Fruit fly (Drosophila melanogaster) whole organism, embryonic: ENCODE data around the gene Ubi-p63E.
A peak's percentile ranks its signal among the peaks of the same experiment; 100 is the strongest.

ENCODE experiments used
- ATbp ChIP-seq: fragments of 200-800 bp; sonication (Bioruptor generic); optimal IDR thresholded peaks from 2 replicates; lab custom pipeline; 2017; ENCODE audit warnings: missing biosample characterization, mild to moderate bottlenecking, missing genetic modification characterization, missing genetic modification reagents
- Ada2b ChIP-seq: fragments of 200-800 bp; sonication (Bioruptor generic); IDR thresholded peaks from 2 replicates; pipeline ENCODE4 v1.3.6; 2022; ENCODE audit warnings: missing biosample characterization, missing genetic modification characterization
- B-H2 ChIP-seq: fragments of 200-800 bp; sonication (Bioruptor generic); optimal IDR thresholded peaks from 2 replicates; lab custom pipeline; 2018; ENCODE audit warnings: missing biosample characterization, mild to moderate bottlenecking, missing genetic modification characterization
- Bdp1 ChIP-seq: fragments of 200-800 bp; sonication (Bioruptor generic); optimal IDR thresholded peaks from 3 replicates; lab custom pipeline; 2016; ENCODE audit warnings: missing biosample characterization, missing genetic modification characterization
- BtbVII ChIP-seq: fragments of 200-800 bp; sonication (Bioruptor generic); optimal IDR thresholded peaks from 3 replicates; lab custom pipeline; 2017; ENCODE audit warnings: missing biosample characterization, mild to moderate bottlenecking, missing genetic modification characterization
- CG10274 ChIP-seq: fragments of 200-800 bp; sonication (Bioruptor generic); optimal IDR thresholded peaks from 3 replicates; lab custom pipeline; 2017; ENCODE audit warnings: missing biosample characterization, mild to moderate bottlenecking, missing genetic modification characterization
- CG10321 ChIP-seq: fragments of 200-800 bp; sonication (Bioruptor generic); IDR thresholded peaks from 2 replicates; pipeline ENCODE4 v1.3.6; 2022; ENCODE audit warnings: missing biosample characterization, missing genetic modification characterization
- CG10959 ChIP-seq: fragments of 200-800 bp; sonication (Bioruptor generic); IDR thresholded peaks from 2 replicates; pipeline ENCODE4 v1.3.6; 2022; ENCODE audit warnings: missing biosample characterization, missing genetic modification characterization
- CG10979 ChIP-seq: fragments of 200-800 bp; sonication (Bioruptor generic); optimal IDR thresholded peaks from 2 replicates; lab custom pipeline; 2018; ENCODE audit warnings: missing biosample characterization, mild to moderate bottlenecking, missing genetic modification characterization, moderate library complexity
- CG11560 ChIP-seq: fragments of 200-800 bp; sonication (Bioruptor generic); IDR thresholded peaks from 3 replicates; pipeline ENCODE4 v1.3.6; 2022; ENCODE audit warnings: missing biosample characterization, missing genetic modification characterization
- CG12104 ChIP-seq: fragments of 200-800 bp; sonication (Bioruptor generic); optimal IDR thresholded peaks from 3 replicates; lab custom pipeline; 2016; ENCODE audit warnings: missing biosample characterization, missing genetic modification characterization
- CG12391 ChIP-seq: fragments of 200-800 bp; sonication (Bioruptor generic); optimal IDR thresholded peaks from 3 replicates; lab custom pipeline; 2018; ENCODE audit warnings: missing biosample characterization, mild to moderate bottlenecking, missing genetic modification characterization, moderate library complexity
- CG12769 ChIP-seq: fragments of 200-800 bp; sonication (Bioruptor generic); optimal IDR thresholded peaks from 2 replicates; lab custom pipeline; 2019; ENCODE audit warnings: missing biosample characterization, mild to moderate bottlenecking, missing genetic modification characterization, moderate library complexity
- CG14965 ChIP-seq: fragments of 200-800 bp; sonication (Bioruptor generic); optimal IDR thresholded peaks from 2 replicates; lab custom pipeline; 2016; ENCODE audit warnings: missing biosample characterization, missing genetic modification characterization, borderline replicate concordance
- CG15696 ChIP-seq: fragments of 200-800 bp; sonication (Bioruptor generic); optimal IDR thresholded peaks from 2 replicates; lab custom pipeline; 2019; ENCODE audit warnings: missing biosample characterization, mild to moderate bottlenecking, missing genetic modification characterization, moderate library complexity
- CG1602 ChIP-seq: fragments of 200-800 bp; sonication (Bioruptor generic); optimal IDR thresholded peaks from 3 replicates; lab custom pipeline; 2016; ENCODE audit warnings: missing biosample characterization, missing genetic modification characterization
- CG17829 ChIP-seq: fragments of 200-800 bp; optimal IDR thresholded peaks from 2 replicates; lab custom pipeline; 2019; ENCODE audit warnings: missing biosample characterization, mild to moderate bottlenecking, missing genetic modification characterization, moderate library complexity
- CG1832 ChIP-seq: fragments of 200-800 bp; sonication (Bioruptor generic); optimal IDR thresholded peaks from 2 replicates; lab custom pipeline; 2017; ENCODE audit warnings: missing biosample characterization, mild to moderate bottlenecking, missing genetic modification characterization, inconsistent platforms
- CG18619 ChIP-seq: fragments of 200-800 bp; sonication (Bioruptor generic); optimal IDR thresholded peaks from 3 replicates; lab custom pipeline; 2017; ENCODE audit warnings: missing biosample characterization, mild to moderate bottlenecking, missing genetic modification characterization
- CG34422 ChIP-seq: fragments of 200-800 bp; sonication (Bioruptor generic); IDR thresholded peaks from 3 replicates; pipeline ENCODE4 v1.3.6; 2022; ENCODE audit warnings: missing biosample characterization, missing genetic modification characterization
- CG4424 ChIP-seq: fragments of 200-800 bp; sonication (Bioruptor generic); optimal IDR thresholded peaks from 3 replicates; lab custom pipeline; 2016; ENCODE audit warnings: missing biosample characterization, missing genetic modification characterization
- CG4707 ChIP-seq: fragments of 200-800 bp; sonication (Bioruptor generic); optimal IDR thresholded peaks from 2 replicates; lab custom pipeline; 2018; ENCODE audit warnings: missing biosample characterization, mild to moderate bottlenecking, missing genetic modification characterization, moderate library complexity
- CG4854 ChIP-seq: fragments of 200-800 bp; sonication (Bioruptor generic); optimal IDR thresholded peaks from 2 replicates; lab custom pipeline; 2016; ENCODE audit warnings: missing biosample characterization, missing genetic modification characterization, inconsistent platforms
- CG7928 ChIP-seq: fragments of 200-800 bp; sonication (Bioruptor generic); optimal IDR thresholded peaks from 2 replicates; lab custom pipeline; 2017; ENCODE audit warnings: missing biosample characterization, mild to moderate bottlenecking, missing genetic modification characterization
- CG8359 ChIP-seq: fragments of 200-800 bp; sonication (Bioruptor generic); optimal IDR thresholded peaks from 2 replicates; lab custom pipeline; 2017; ENCODE audit warnings: missing biosample characterization, mild to moderate bottlenecking, missing genetic modification characterization, borderline replicate concordance
- CG8924 ChIP-seq: fragments of 200-800 bp; optimal IDR thresholded peaks from 3 replicates; lab custom pipeline; 2019; ENCODE audit warnings: missing biosample characterization, mild to moderate bottlenecking, missing genetic modification characterization, moderate library complexity
- CG9609 ChIP-seq: fragments of 200-800 bp; sonication (Bioruptor generic); optimal IDR thresholded peaks from 3 replicates; lab custom pipeline; 2016; ENCODE audit warnings: missing biosample characterization, missing genetic modification characterization
- HLH4C ChIP-seq: fragments of 200-800 bp; sonication (Bioruptor generic); IDR thresholded peaks from 3 replicates; pipeline ENCODE4 v1.3.6; 2022; ENCODE audit warnings: missing biosample characterization, missing genetic modification characterization; ENCODE audit not compliant: partially characterized antibody
- Hr3 ChIP-seq: fragments of 200-800 bp; sonication (Bioruptor generic); optimal IDR thresholded peaks from 3 replicates; lab custom pipeline; 2016; ENCODE audit warnings: missing biosample characterization, missing genetic modification characterization
- Med ChIP-seq: fragments of 200-800 bp; sonication (Bioruptor generic); peaks from one replicate; lab custom pipeline; 2016; ENCODE audit warnings: missing biosample characterization, missing genetic modification characterization, mild to moderate bottlenecking, inconsistent platforms, moderate library complexity
- NfI ChIP-seq: fragments of 200-800 bp; sonication (Bioruptor generic); optimal IDR thresholded peaks from 3 replicates; lab custom pipeline; 2018; ENCODE audit warnings: missing biosample characterization, mild to moderate bottlenecking, missing genetic modification characterization, moderate library complexity
- Oli ChIP-seq: fragments of 200-800 bp; sonication (Bioruptor generic); optimal IDR thresholded peaks from 2 replicates; lab custom pipeline; 2018; ENCODE audit warnings: missing biosample characterization, mild to moderate bottlenecking, missing genetic modification characterization, moderate library complexity
- Opbp ChIP-seq: fragments of 200-800 bp; sonication (Bioruptor generic); IDR thresholded peaks from 3 replicates; pipeline ENCODE4 v1.3.6; 2022; ENCODE audit warnings: missing biosample characterization, missing genetic modification characterization; ENCODE audit not compliant: partially characterized antibody
- Sox100B ChIP-seq: fragments of 200-800 bp; sonication (Bioruptor generic); optimal IDR thresholded peaks from 3 replicates; lab custom pipeline; 2018; ENCODE audit warnings: missing biosample characterization, mild to moderate bottlenecking, missing genetic modification characterization
- Trl ChIP-seq, 3 experiments: fragments of >200 bp in 2 of 3; fragments of 200-800 bp in 1 of 3; sonication (Bioruptor generic) in 1 of 3; optimal IDR thresholded peaks; 2 replicates in 1 of 3; 3 replicates in 2 of 3; lab custom pipeline; 2016 to 2017; ENCODE audit warnings: missing biosample characterization in 1 of 3, missing genetic modification characterization in 1 of 3
- ac ChIP-seq: fragments of 200-800 bp; sonication (Bioruptor generic); optimal IDR thresholded peaks from 3 replicates; lab custom pipeline; 2017; ENCODE audit warnings: missing biosample characterization, mild to moderate bottlenecking, missing genetic modification characterization
- eve ChIP-seq, 2 experiments: fragments of >200 bp; optimal IDR thresholded peaks; 2 replicates each; lab custom pipeline; 2017; ENCODE audit warnings: missing biosample characterization in 2 of 2, missing genetic modification characterization in 2 of 2
- fu2 ChIP-seq: fragments of 200-800 bp; sonication (Bioruptor generic); optimal IDR thresholded peaks from 2 replicates; lab custom pipeline; 2016; ENCODE audit warnings: missing biosample characterization, missing genetic modification characterization
- gfzf ChIP-seq: fragments of 200-800 bp; sonication (Bioruptor generic); optimal IDR thresholded peaks from 2 replicates; lab custom pipeline; 2016; ENCODE audit warnings: missing biosample characterization, mild to moderate bottlenecking, missing genetic modification characterization, moderate library complexity
- gsb-n ChIP-seq: fragments of 200-800 bp; sonication (Bioruptor generic); optimal IDR thresholded peaks from 3 replicates; lab custom pipeline; 2018; ENCODE audit warnings: missing biosample characterization, mild to moderate bottlenecking, missing genetic modification characterization
- gt ChIP-seq: fragments of 200-800 bp; sonication (Bioruptor generic); IDR thresholded peaks from 2 replicates; pipeline ENCODE4 v1.3.6; 2022; ENCODE audit warnings: missing biosample characterization, missing genetic modification characterization
- jigr1 ChIP-seq: fragments of 200-800 bp; sonication (Bioruptor generic); IDR thresholded peaks from 3 replicates; pipeline ENCODE4 v1.3.6; 2022; ENCODE audit warnings: missing biosample characterization, missing genetic modification characterization
- pb ChIP-seq: fragments of 200-800 bp; sonication (Bioruptor generic); optimal IDR thresholded peaks from 3 replicates; lab custom pipeline; 2016; ENCODE audit warnings: missing biosample characterization, missing genetic modification characterization
- ranshi ChIP-seq: fragments of 200-800 bp; sonication (Bioruptor generic); IDR thresholded peaks from 2 replicates; pipeline ENCODE4 v1.3.6; 2022; ENCODE audit warnings: missing biosample characterization, missing genetic modification characterization
- shn ChIP-seq: fragments of 200-800 bp; sonication (Bioruptor generic); optimal IDR thresholded peaks from 3 replicates; lab custom pipeline; 2016; ENCODE audit warnings: missing biosample characterization, missing genetic modification characterization
- vvl ChIP-seq: fragments of 200-800 bp; sonication (Bioruptor generic); IDR thresholded peaks from 2 replicates; pipeline ENCODE4 v1.3.6; 2022; ENCODE audit warnings: missing biosample characterization, missing genetic modification characterization
- zen2 ChIP-seq: fragments of 200-800 bp; sonication (Bioruptor generic); IDR thresholded peaks from 3 replicates; pipeline ENCODE4 v1.3.6; 2022; ENCODE audit warnings: missing biosample characterization, missing genetic modification characterization; ENCODE audit not compliant: partially characterized antibody
- zfh2 ChIP-seq: fragments of 200-800 bp; sonication (Bioruptor generic); optimal IDR thresholded peaks from 2 replicates; lab custom pipeline; 2016; ENCODE audit warnings: missing biosample characterization, missing genetic modification characterization

Gene Ubi-p63E

dm6 chr3L:3855194-3855980, 47.6 kb downstream of the Ubi-p63E start:
- TF ChIP-seq CG9609 (GFP tag; lab: Kevin White, UChicago): no peak
- TF ChIP-seq CG4707 (GFP tag; lab: Kevin White, UChicago): peak; percentile 32
- no peak for TF ChIP-seq gfzf (GFP tag; lab: Kevin White, UChicago)
- TF ChIP-seq CG12104: no peak
- TF ChIP-seq CG1602 (GFP tag; lab: Kevin White, UChicago): peak; percentile 53
- no peak for TF ChIP-seq NfI (GFP tag; lab: Kevin White, UChicago)
- TF ChIP-seq CG10959: peak; percentile 71
- no peak; the same call in 2 of the 3 replicates for TF ChIP-seq zen2 (GFP tag; lab: Robert Waterston, UW)
- TF ChIP-seq jigr1 (GFP tag; lab: Robert Waterston, UW): no peak
- no peak for TF ChIP-seq HLH4C (GFP tag; lab: Robert Waterston, UW)
- peak; percentile 58 for TF ChIP-seq Sox100B (GFP tag; lab: Kevin White, UChicago)
- TF ChIP-seq CG7928 (GFP tag; lab: Kevin White, UChicago): no peak
- TF ChIP-seq ac (GFP tag; lab: Kevin White, UChicago): no peak
- TF ChIP-seq gt (GFP tag; lab: Robert Waterston, UW): no peak
- TF ChIP-seq CG14965 (GFP tag; lab: Kevin White, UChicago): no peak
- TF ChIP-seq BtbVII (GFP tag; lab: Kevin White, UChicago): no peak
- peak; percentile 69 for TF ChIP-seq Oli (tag; lab: Kevin White, UChicago)
- no peak for TF ChIP-seq CG8359 (GFP tag; lab: Kevin White, UChicago)
- TF ChIP-seq CG17829 (tag; lab: Kevin White, UChicago): peak; percentile 55
- no peak for TF ChIP-seq Ada2b
- peak; percentile 21 for TF ChIP-seq CG18619 (GFP tag; lab: Kevin White, UChicago)
- peak; percentile 73 for TF ChIP-seq CG15696 (tag; lab: Kevin White, UChicago)
- peak; percentile 76 for TF ChIP-seq CG12391 (tag; lab: Kevin White, UChicago)
- TF ChIP-seq CG10321 (GFP tag; lab: Robert Waterston, UW): no peak
- peak; percentile 54 for TF ChIP-seq CG4424 (GFP tag; lab: Kevin White, UChicago)
- peak; percentile 51; the same call in 1 of the 2 replicates for TF ChIP-seq ranshi
- TF ChIP-seq Trl (optimal IDR thresholded peaks at IDR 0.05; lab: Kevin White, UChicago): no peak
- no peak for TF ChIP-seq Trl (GFP tag; optimal IDR thresholded peaks at IDR 0.05; lab: Kevin White, UChicago)
- no peak for TF ChIP-seq CG11560 (tag; lab: Robert Waterston, UW)
- no peak for TF ChIP-seq fu2 (GFP tag; lab: Kevin White, UChicago)
- no peak for TF ChIP-seq CG34422 (GFP tag; lab: Robert Waterston, UW)
- TF ChIP-seq B-H2: no peak
- TF ChIP-seq CG12769 (tag; lab: Kevin White, UChicago): no peak
- TF ChIP-seq Hr3 (GFP tag; lab: Kevin White, UChicago): peak; percentile 66
- no peak for TF ChIP-seq Bdp1 (GFP tag; lab: Kevin White, UChicago)
- TF ChIP-seq CG4854: no peak
- no peak for TF ChIP-seq CG10274
- TF ChIP-seq gsb-n: peak; percentile 64
- TF ChIP-seq ATbp (GFP tag; lab: Kevin White, UChicago): peak; percentile 45
- peak; percentile 35; the same call in 1 of the 3 replicates for TF ChIP-seq Opbp
- no peak for TF ChIP-seq shn (GFP tag; lab: Kevin White, UChicago)
- peak; percentile 78 for TF ChIP-seq CG10979
- TF ChIP-seq Med: peak; percentile 39
- peak in 1 of 2 experiments; percentile 65 for TF ChIP-seq eve (GFP tag; optimal IDR thresholded peaks at IDR 0.05; lab: Kevin White, UChicago)
- no peak for TF ChIP-seq CG1832
- TF ChIP-seq pb: no peak
- TF ChIP-seq zfh2: no peak
- peak; percentile 60 for TF ChIP-seq CG8924 (tag; lab: Kevin White, UChicago)
- TF ChIP-seq vvl (GFP tag; lab: Robert Waterston, UW): peak; percentile 73
